Worm (Caenorhabditis elegans) whole organism, L3 larva: ENCODE results near the gene seb-3.

ENCODE experiments used
- R02D3.7 ChIP-seq: fragments of 150-350 bp; optimal IDR thresholded peaks from 2 replicates; lab custom pipeline; 2014; ENCODE audit warnings: missing biosample characterization, missing genetic modification characterization
- ZK546.5 ChIP-seq: sonication (generic microtip); optimal IDR thresholded peaks from 2 replicates; lab custom pipeline; 2017; ENCODE audit warnings: missing biosample characterization, missing genetic modification characterization
- aly-2 ChIP-seq: fragments of 150-350 bp; optimal IDR thresholded peaks from 2 replicates; lab custom pipeline; 2014; ENCODE audit warnings: missing biosample characterization, missing genetic modification characterization
- ama-1 ChIP-seq: fragments of 150-350 bp; optimal IDR thresholded peaks from 2 replicates; lab custom pipeline; 2018
- ceh-16 ChIP-seq: sonication (generic microtip); optimal IDR thresholded peaks from 2 replicates; lab custom pipeline; 2017; ENCODE audit warnings: missing biosample characterization, missing genetic modification characterization
- ceh-82 ChIP-seq: fragments of 150-350 bp; optimal IDR thresholded peaks from 2 replicates; lab custom pipeline; 2014; ENCODE audit warnings: missing biosample characterization, missing genetic modification characterization
- daf-12 ChIP-seq: fragments of 150-350 bp; optimal IDR thresholded peaks from 2 replicates; lab custom pipeline; 2014; ENCODE audit warnings: missing biosample characterization, missing genetic modification reagents, missing genetic modification characterization
- egl-27 ChIP-seq: sonication (generic microtip); optimal IDR thresholded peaks from 4 replicates; lab custom pipeline; 2017; ENCODE audit warnings: missing biosample characterization, missing genetic modification reagents, missing genetic modification characterization
- egl-5 ChIP-seq: fragments of 150-350 bp; optimal IDR thresholded peaks from 2 replicates; lab custom pipeline; 2017; ENCODE audit warnings: missing biosample characterization, missing genetic modification reagents, missing genetic modification characterization, inconsistent platforms
- elt-1 ChIP-seq: fragments of 150-350 bp; optimal IDR thresholded peaks from 2 replicates; lab custom pipeline; 2014; ENCODE audit warnings: missing biosample characterization, missing genetic modification characterization
- elt-2 ChIP-seq: sonication (generic microtip); optimal IDR thresholded peaks from 2 replicates; lab custom pipeline; 2016; ENCODE audit warnings: missing genetic modification reagents, mild to moderate bottlenecking, missing genetic modification characterization, missing compliant biosample characterization
- elt-3 ChIP-seq, 3 experiments: fragments of 150-350 bp in 1 of 3; sonication (generic microtip) in 2 of 3; optimal IDR thresholded peaks; 2 replicates in 2 of 3; 4 replicates in 1 of 3; lab custom pipeline; 2014 to 2017; ENCODE audit warnings: missing biosample characterization in 3 of 3, missing genetic modification characterization in 3 of 3
- fkh-10 ChIP-seq: sonication (generic microtip); optimal IDR thresholded peaks from 2 replicates; lab custom pipeline; 2017; ENCODE audit warnings: missing biosample characterization, missing genetic modification reagents, missing genetic modification characterization
- fkh-2 ChIP-seq: fragments of 150-350 bp; optimal IDR thresholded peaks from 2 replicates; lab custom pipeline; 2014; ENCODE audit warnings: missing biosample characterization, missing genetic modification reagents, missing genetic modification characterization
- fos-1 ChIP-seq: fragments of 150-350 bp; optimal IDR thresholded peaks from 2 replicates; lab custom pipeline; 2014; ENCODE audit warnings: missing biosample characterization, missing genetic modification characterization
- jun-1 ChIP-seq: fragments of 150-350 bp; optimal IDR thresholded peaks from 2 replicates; lab custom pipeline; 2014; ENCODE audit warnings: missing biosample characterization, missing genetic modification reagents, missing genetic modification characterization
- lin-15B ChIP-seq: fragments of 150-350 bp; optimal IDR thresholded peaks from 2 replicates; lab custom pipeline; 2014; ENCODE audit warnings: missing biosample characterization, missing genetic modification characterization
- lin-39 ChIP-seq: fragments of 150-350 bp; optimal IDR thresholded peaks from 2 replicates; lab custom pipeline; 2018; ENCODE audit warnings: missing biosample characterization, missing genetic modification reagents, missing genetic modification characterization
- lsy-12 ChIP-seq: sonication (generic microtip); optimal IDR thresholded peaks from 2 replicates; lab custom pipeline; 2016; ENCODE audit warnings: mild to moderate bottlenecking, missing genetic modification characterization, missing compliant biosample characterization
- mdl-1 ChIP-seq: fragments of 150-350 bp; optimal IDR thresholded peaks from 2 replicates; lab custom pipeline; 2014; ENCODE audit warnings: missing biosample characterization, missing genetic modification characterization
- mml-1 ChIP-seq: fragments of 150-350 bp; sonication (generic microtip); optimal IDR thresholded peaks from 3 replicates; lab custom pipeline; 2014; ENCODE audit warnings: missing biosample characterization, missing genetic modification characterization
- nfya-1 ChIP-seq: sonication (generic microtip); optimal IDR thresholded peaks from 2 replicates; lab custom pipeline; 2017; ENCODE audit warnings: missing genetic modification characterization, mild to moderate bottlenecking, missing compliant biosample characterization, antibody characterized with exemption, moderate library complexity; ENCODE audit not compliant: insufficient read depth
- nhr-237 ChIP-seq: fragments of 150-350 bp; optimal IDR thresholded peaks from 2 replicates; lab custom pipeline; 2014; ENCODE audit warnings: missing biosample characterization, missing genetic modification characterization
- nhr-28 ChIP-seq: fragments of 150-350 bp; optimal IDR thresholded peaks from 2 replicates; lab custom pipeline; 2014; ENCODE audit warnings: missing biosample characterization, missing genetic modification characterization
- nhr-43 ChIP-seq: sonication (generic microtip); optimal IDR thresholded peaks from 2 replicates; lab custom pipeline; 2016; ENCODE audit warnings: mild to moderate bottlenecking, missing genetic modification characterization, missing compliant biosample characterization; ENCODE audit not compliant: poor library complexity, severe bottlenecking
- nhr-67 ChIP-seq: fragments of 150-350 bp; optimal IDR thresholded peaks from 2 replicates; lab custom pipeline; 2014; ENCODE audit warnings: missing biosample characterization, missing genetic modification characterization
- nhr-77 ChIP-seq: fragments of 150-350 bp; optimal IDR thresholded peaks from 2 replicates; lab custom pipeline; 2014; ENCODE audit warnings: missing biosample characterization, missing genetic modification characterization
- pha-4 ChIP-seq: fragments of 150-350 bp; optimal IDR thresholded peaks from 2 replicates; lab custom pipeline; 2014; ENCODE audit warnings: missing biosample characterization, missing genetic modification reagents, missing genetic modification characterization
- pqm-1 ChIP-seq: fragments of 150-350 bp; optimal IDR thresholded peaks from 2 replicates; lab custom pipeline; 2017; ENCODE audit warnings: missing biosample characterization, missing genetic modification characterization, inconsistent platforms
- sea-2 ChIP-seq: fragments of 150-350 bp; sonication (generic microtip); optimal IDR thresholded peaks from 4 replicates; lab custom pipeline; 2014; ENCODE audit warnings: missing biosample characterization, missing genetic modification reagents, missing genetic modification characterization
- snpc-4 ChIP-seq: fragments of 150-350 bp; optimal IDR thresholded peaks from 2 replicates; lab custom pipeline; 2014; ENCODE audit warnings: missing biosample characterization, missing genetic modification characterization
- tbx-2 ChIP-seq: sonication (generic microtip); optimal IDR thresholded peaks from 2 replicates; lab custom pipeline; 2016; ENCODE audit warnings: mild to moderate bottlenecking, missing genetic modification characterization, missing compliant biosample characterization
- unc-39 ChIP-seq: sonication (generic microtip); optimal IDR thresholded peaks from 4 replicates; lab custom pipeline; 2017; ENCODE audit warnings: missing biosample characterization, missing genetic modification characterization
- ztf-11 ChIP-seq: fragments of 150-350 bp; optimal IDR thresholded peaks from 2 replicates; lab custom pipeline; 2014; ENCODE audit warnings: missing biosample characterization, missing genetic modification characterization
- ztf-4 ChIP-seq: fragments of 150-350 bp; optimal IDR thresholded peaks from 2 replicates; lab custom pipeline; 2014; ENCODE audit warnings: missing biosample characterization, missing genetic modification characterization

seb-3 gene

ce11 chrX:15016102-15016501 is 10.0 kb upstream of the seb-3 start:
- TF ChIP-seq nhr-43 (no peak), nfya-1 (peak; percentile 2)

DNA sequence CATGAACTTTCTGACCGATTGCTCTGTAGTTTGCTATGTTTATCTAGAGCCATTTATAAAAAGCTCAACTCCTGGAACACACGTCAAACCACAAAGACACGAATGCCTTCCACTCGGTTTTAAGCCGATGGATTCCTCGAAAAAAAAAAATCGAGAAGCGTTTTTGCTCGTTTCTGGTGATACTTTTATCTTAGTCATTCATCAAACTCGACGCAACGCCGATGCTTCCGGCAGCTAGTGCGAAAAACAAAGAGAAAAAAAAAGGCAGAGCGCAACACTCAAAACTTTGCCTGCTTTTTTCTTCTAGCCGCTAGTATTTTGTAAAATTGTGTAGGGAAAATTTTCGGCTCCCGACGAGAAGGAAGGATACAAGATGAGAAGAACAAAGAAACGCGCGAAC is 1.5 kb downstream of the seb-3 start:
- TF ChIP-seq ztf-4 (tag; lab: Kevin White, UChicago): no peak
- TF ChIP-seq elt-3 (tag; optimal IDR thresholded peaks at IDR 0.05; lab: Kevin White, UChicago): no peak
- no peak for TF ChIP-seq egl-27 (tag; lab: Kevin White, UChicago)
- TF ChIP-seq lin-39: peak; percentile 88
- no peak for TF ChIP-seq tbx-2 (tag; lab: Kevin White, UChicago)
- TF ChIP-seq elt-1: peak; percentile 45
- TF ChIP-seq ceh-82: no peak
- no peak for TF ChIP-seq ztf-11 (tag; lab: Kevin White, UChicago)

ce11 chrX:15027997-15028396 is 1.9 kb downstream of the seb-3 start:
- no peak for TF ChIP-seq snpc-4 (tag; lab: Kevin White, UChicago)
- TF ChIP-seq egl-5 (tag; lab: Kevin White, UChicago): no peak

- TF ChIP-seq jun-1 (tag; lab: Kevin White, UChicago) (no peak), ceh-16 (no peak), unc-39 (tag; lab: Kevin White, UChicago) (no peak), nhr-28 (tag; lab: Kevin White, UChicago) (no peak), lsy-12 (no peak)
Measured at ce11 chrX:15034787-15035186, 8.7 kb downstream of the seb-3 start, which contains the start of gene dsc-1. Gene dsc-1, minus strand, starts transcription at chrX:15034832.

DNA sequence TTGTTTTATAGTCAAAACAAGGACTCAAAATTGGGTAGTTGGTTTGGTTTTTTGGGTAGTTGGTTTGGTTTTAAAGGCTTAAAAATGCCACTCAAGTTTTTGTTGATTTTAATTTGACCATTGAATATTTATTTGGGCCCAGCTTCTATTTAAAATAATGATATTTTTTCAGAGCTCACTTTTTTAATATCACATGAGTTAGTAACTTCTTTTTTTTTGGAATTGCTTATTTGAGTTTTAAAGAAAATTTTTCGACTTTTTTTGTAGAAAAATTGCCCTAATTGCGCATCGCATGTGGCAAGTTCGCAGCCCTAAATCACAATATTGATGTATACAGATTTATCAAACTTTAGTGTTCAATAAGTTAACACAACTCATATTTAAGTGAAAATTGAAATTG is 9.6 kb downstream of the seb-3 start:
- no peak for TF ChIP-seq lin-39
- no peak for TF ChIP-seq sea-2 (GFP tag; lab: Kevin White, UChicago)
- no peak for TF ChIP-seq R02D3.7 (tag; lab: Kevin White, UChicago)
- TF ChIP-seq lsy-12: no peak
- TF ChIP-seq fos-1 (tag; lab: Kevin White, UChicago): no peak
- TF ChIP-seq ceh-16: no peak
- TF ChIP-seq fkh-2 (tag; lab: Kevin White, UChicago): no peak
- TF ChIP-seq lin-15B (tag; lab: Kevin White, UChicago): no peak
- TF ChIP-seq pha-4: no peak
- no peak for TF ChIP-seq nhr-28 (tag; lab: Kevin White, UChicago)
- TF ChIP-seq fkh-10 (GFP tag; lab: Kevin White, UChicago): no peak
- TF ChIP-seq ztf-11 (tag; lab: Kevin White, UChicago): no peak
- no peak for TF ChIP-seq nhr-237 (tag; lab: Kevin White, UChicago)
- TF ChIP-seq unc-39 (tag; lab: Kevin White, UChicago): no peak
- no peak for TF ChIP-seq pqm-1 (tag; lab: Kevin White, UChicago)
- no peak for TF ChIP-seq mdl-1 (tag; lab: Kevin White, UChicago)
- TF ChIP-seq nhr-67 (tag; lab: Kevin White, UChicago): no peak

DNA sequence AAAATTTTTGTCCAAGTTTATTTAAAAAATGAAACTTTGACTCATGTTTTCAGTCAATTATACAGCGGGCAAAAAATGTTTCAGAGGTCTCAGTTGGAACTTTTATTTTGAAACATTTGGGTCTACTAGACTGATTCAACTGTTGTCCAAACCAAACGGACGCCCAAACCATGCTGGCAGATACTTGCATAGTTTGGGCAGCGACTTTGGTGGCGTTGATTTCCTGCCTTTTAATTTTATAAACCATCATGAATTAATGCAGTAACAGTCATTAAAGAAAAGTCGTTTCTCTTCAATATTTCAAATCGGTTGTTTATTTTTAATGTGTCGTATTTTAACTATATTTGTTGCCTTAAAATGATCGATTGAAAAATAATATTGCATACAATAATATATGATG is 10.2 kb downstream of the seb-3 start:
- TF ChIP-seq jun-1 (tag; lab: Kevin White, UChicago) (no peak), ama-1 (peak; percentile 18), nhr-77 (tag; lab: Kevin White, UChicago) (no peak), pqm-1 (tag; lab: Kevin White, UChicago) (no peak), nhr-43 (peak; percentile 13), nhr-237 (tag; lab: Kevin White, UChicago) (no peak), mml-1 (tag; lab: Kevin White, UChicago) (no peak), elt-2 (tag; lab: Kevin White, UChicago) (no peak), ZK546.5 (tag; lab: Kevin White, UChicago) (no peak), ztf-4 (tag; lab: Kevin White, UChicago) (no peak), lsy-12 (no peak), egl-5 (tag; lab: Kevin White, UChicago) (no peak), daf-12 (tag; lab: Kevin White, UChicago) (no peak), aly-2 (tag; lab: Kevin White, UChicago) (no peak)
